Fruit fly (Drosophila melanogaster) whole organism, wandering third instar larva: ENCODE data around the gene DhpD.

Experiments used
- Abd-B ChIP-seq: fragments of >200 bp; optimal IDR thresholded peaks from 2 replicates; lab custom pipeline; 2017; ENCODE audit warnings: missing biosample characterization, missing genetic modification characterization
- CG9705 ChIP-seq: fragments of 200-800 bp; sonication (Bioruptor generic); optimal IDR thresholded peaks from 2 replicates; lab custom pipeline; 2018; ENCODE audit warnings: missing biosample characterization, mild to moderate bottlenecking, missing genetic modification characterization
- CrebA ChIP-seq: fragments of 200-800 bp; sonication (Bioruptor generic); optimal IDR thresholded peaks from 2 replicates; lab custom pipeline; 2016; ENCODE audit warnings: missing biosample characterization, mild to moderate bottlenecking, missing genetic modification characterization, borderline replicate concordance
- Dfd ChIP-seq: fragments of >200 bp; optimal IDR thresholded peaks from 2 replicates; lab custom pipeline; 2017; ENCODE audit warnings: missing biosample characterization, missing genetic modification characterization
- Hr83 ChIP-seq: fragments of 200-300 bp; sonication (Bioruptor generic); optimal IDR thresholded peaks from 2 replicates; lab custom pipeline; 2016; ENCODE audit warnings: missing biosample characterization, mild to moderate bottlenecking, missing genetic modification characterization, moderate library complexity; ENCODE audit not compliant: poor library complexity, severe bottlenecking
- Jra ChIP-seq: sonication (Bioruptor generic); optimal IDR thresholded peaks from 2 replicates; lab custom pipeline; 2016; ENCODE audit warnings: missing biosample characterization, missing genetic modification characterization
- Mio ChIP-seq: sonication (Bioruptor generic); optimal IDR thresholded peaks from 2 replicates; lab custom pipeline; 2016; ENCODE audit warnings: missing biosample characterization, missing genetic modification characterization
- OdsH ChIP-seq: fragments of 200-800 bp; sonication (Bioruptor generic); optimal IDR thresholded peaks from 2 replicates; lab custom pipeline; 2016; ENCODE audit warnings: missing biosample characterization, mild to moderate bottlenecking, missing genetic modification characterization
- Vsx2 ChIP-seq: fragments of 200-300, 225-300 bp; sonication (Bioruptor generic); optimal IDR thresholded peaks from 2 replicates; lab custom pipeline; 2018; ENCODE audit warnings: missing biosample characterization, missing genetic modification characterization; ENCODE audit not compliant: partially characterized antibody
- ey ChIP-seq: fragments of 200-800 bp; sonication (Bioruptor generic); optimal IDR thresholded peaks from 2 replicates; lab custom pipeline; 2016; ENCODE audit warnings: missing biosample characterization, missing genetic modification characterization
- sage ChIP-seq: fragments of 200-800 bp; sonication (Bioruptor generic); optimal IDR thresholded peaks from 2 replicates; lab custom pipeline; 2016; ENCODE audit warnings: missing biosample characterization, mild to moderate bottlenecking, missing genetic modification characterization
- tai ChIP-seq: sonication (Bioruptor generic); optimal IDR thresholded peaks from 2 replicates; lab custom pipeline; 2016; ENCODE audit warnings: missing biosample characterization, missing genetic modification characterization
- woc ChIP-seq: sonication (Bioruptor generic); optimal IDR thresholded peaks from 2 replicates; lab custom pipeline; 2016; ENCODE audit warnings: missing biosample characterization, mild to moderate bottlenecking, missing genetic modification characterization

Gene DhpD

DNA sequence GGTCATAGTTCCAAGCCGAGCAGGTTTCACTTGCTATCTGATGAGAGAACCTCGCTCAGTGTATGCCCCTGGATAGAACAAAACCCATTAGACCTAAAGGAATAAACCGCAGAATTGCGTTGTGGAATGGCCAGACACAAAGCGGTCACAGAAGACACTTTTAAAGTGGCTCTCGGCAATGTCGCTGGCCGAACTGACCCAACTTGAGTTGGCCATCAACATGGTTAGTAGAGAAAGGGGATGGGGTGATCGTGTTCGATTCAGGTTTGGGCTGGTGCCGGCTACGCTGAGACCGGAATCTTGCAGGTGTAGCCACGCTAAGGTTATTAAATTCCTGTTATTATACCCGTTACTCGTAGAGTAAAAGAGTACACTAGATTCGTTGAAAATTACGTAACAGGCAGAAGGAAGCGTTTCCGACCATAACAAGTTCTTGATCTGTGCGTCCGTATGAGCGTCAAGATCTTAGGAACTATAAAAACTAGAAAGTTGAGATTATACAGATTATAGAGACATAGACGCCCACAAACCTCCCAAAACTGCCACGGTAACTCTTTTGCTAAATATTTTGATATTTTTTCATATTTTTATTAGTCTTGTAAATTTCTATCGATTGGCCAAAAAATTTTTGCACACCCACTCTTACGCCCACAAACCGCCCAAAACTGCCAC lies 48.4 kb downstream of the DhpD start:
- TF ChIP-seq Vsx2 (GFP tag; lab: Kevin White, UChicago) (no peak), Dfd (GFP tag; lab: Kevin White, UChicago) (peak; percentile 75)

DNA sequence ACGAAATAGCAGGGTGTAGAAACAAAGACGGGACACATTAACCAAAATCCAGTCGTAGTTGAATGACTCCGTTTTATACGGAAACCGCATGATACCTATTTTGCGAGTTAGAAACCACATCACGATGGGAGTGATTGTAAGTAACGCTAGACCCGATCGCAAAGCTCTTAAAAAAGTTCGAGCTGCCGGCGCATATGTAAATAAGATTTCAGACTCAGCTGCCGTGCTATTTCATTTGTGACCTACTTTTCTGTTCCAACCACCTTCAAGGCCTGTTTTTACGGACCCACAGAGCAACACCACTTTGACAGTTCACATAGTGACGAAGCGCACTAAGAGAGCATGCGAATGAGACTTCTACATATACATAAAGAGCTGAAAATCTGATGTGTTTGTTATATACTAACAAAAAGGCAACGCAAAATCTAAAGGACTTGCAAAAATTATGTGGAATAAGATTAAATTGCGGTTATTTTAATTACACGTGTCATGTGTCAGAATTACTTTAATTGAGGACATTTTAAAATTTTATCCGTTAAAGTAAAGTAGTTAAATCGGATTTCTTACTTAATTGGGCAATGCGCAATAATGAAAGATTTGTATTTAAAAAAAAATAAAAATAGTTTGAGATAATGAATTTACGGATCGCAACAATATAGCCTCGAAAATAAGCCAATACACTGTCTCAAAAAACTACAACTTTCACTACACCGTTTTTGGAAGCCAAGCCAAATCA lies 50.1 kb downstream of the DhpD start:
- no peak for TF ChIP-seq woc (GFP tag; lab: Kevin White, UChicago)
- TF ChIP-seq Hr83 (GFP tag; lab: Kevin White, UChicago) = no peak
- TF ChIP-seq CG9705 (GFP tag; lab: Kevin White, UChicago) = no peak
- no peak for TF ChIP-seq CrebA (GFP tag; lab: Kevin White, UChicago)
- no peak for TF ChIP-seq ey
- no peak for TF ChIP-seq OdsH
- no peak for TF ChIP-seq tai (GFP tag; lab: Kevin White, UChicago)
- TF ChIP-seq Jra (GFP tag; lab: Kevin White, UChicago) = no peak
- TF ChIP-seq sage (GFP tag; lab: Kevin White, UChicago) = no peak
- TF ChIP-seq Abd-B (GFP tag; lab: Kevin White, UChicago) = no peak
- TF ChIP-seq Mio (GFP tag; lab: Kevin White, UChicago) = no peak
- TF ChIP-seq, all 38 proteins: peak for 0
